Fruit fly (Drosophila melanogaster): ENCODE results near the gene dtr.

dtr gene

dm6 chr2L:21324438-21324890, 36.6 kb upstream of the dtr start (continued):
- TF ChIP-seq schlank (tag; optimal IDR thresholded peaks at IDR 0.05) (no peak), Hr78 (GFP tag; optimal IDR thresholded peaks at IDR 0.05) (peak in 1 of 2 experiments; percentile 50), amos (GFP tag; IDR thresholded peaks at IDR 0.05; ENCODE audit: partially characterized antibody) (no peak), trem (tag; optimal IDR thresholded peaks at IDR 0.05) (no peak), luna (GFP tag; optimal IDR thresholded peaks at IDR 0.05) (no peak), CG10274 (GFP tag; optimal IDR thresholded peaks at IDR 0.05) (no peak), peb (GFP tag; IDR thresholded peaks at IDR 0.05) (no peak), ems (GFP tag; optimal IDR thresholded peaks at IDR 0.05) (no peak), CG7372 (GFP tag; IDR thresholded peaks at IDR 0.05) (no peak), CG12391 (tag; optimal IDR thresholded peaks at IDR 0.05) (no peak), CG13624 (GFP tag; optimal IDR thresholded peaks at IDR 0.05) (no peak), dmrt11E (tag; optimal IDR thresholded peaks at IDR 0.05) (no peak), usp (GFP tag; optimal IDR thresholded peaks at IDR 0.05) (no peak), pnt (GFP tag; optimal IDR thresholded peaks at IDR 0.05) (no peak), Myb (GFP tag; optimal IDR thresholded peaks at IDR 0.05) (no peak), CG4282 (GFP tag; optimal IDR thresholded peaks at IDR 0.05) (no peak), fd96Cb (tag; optimal IDR thresholded peaks at IDR 0.05) (no peak), maf-S (GFP tag; optimal IDR thresholded peaks at IDR 0.05) (no peak), trh (GFP tag; optimal IDR thresholded peaks at IDR 0.05) (no peak), CG18476 (GFP tag; optimal IDR thresholded peaks at IDR 0.05) (no peak), zfh2 (GFP tag; optimal IDR thresholded peaks at IDR 0.05) (no peak), CG7839 (tag; optimal IDR thresholded peaks at IDR 0.05) (no peak), ase (GFP tag; IDR thresholded peaks at IDR 0.05) (no peak), CG11247 (GFP tag; IDR thresholded peaks at IDR 0.05) (no peak), Oaz (GFP tag; IDR thresholded peaks at IDR 0.05) (no peak), emc (GFP tag; optimal IDR thresholded peaks at IDR 0.05) (no peak), CG13287 (GFP tag; IDR thresholded peaks at IDR 0.05; ENCODE audit: partially characterized antibody) (no peak), cas (GFP tag; IDR thresholded peaks at IDR 0.05) (no peak), CG6175 (GFP tag; IDR thresholded peaks at IDR 0.05) (0 out of 3 replicates have a peak, but pooled peaks have one; percentile 32), CG15696 (tag; optimal IDR thresholded peaks at IDR 0.05) (no peak), sd (tag; optimal IDR thresholded peaks at IDR 0.05) (peak; percentile 71), Hr3 (GFP tag; optimal IDR thresholded peaks at IDR 0.05) (no peak), klu (GFP tag; IDR thresholded peaks at IDR 0.05) (no peak), pho (GFP tag; optimal IDR thresholded peaks at IDR 0.05) (no peak), Six4 (GFP tag; optimal IDR thresholded peaks at IDR 0.05) (no peak), chif (GFP tag; optimal IDR thresholded peaks at IDR 0.05) (peak in 1 of 2 experiments; percentile 6), Kr (GFP tag; optimal IDR thresholded peaks at IDR 0.05) (peak; percentile 7), ken (GFP tag; IDR thresholded peaks at IDR 0.05) (no peak), jing (GFP tag; optimal IDR thresholded peaks at IDR 0.05) (no peak), Atf3 (GFP tag; optimal IDR thresholded peaks at IDR 0.05) (no peak), Fer3 (tag; optimal IDR thresholded peaks at IDR 0.05) (no peak), CTCF (GFP tag; optimal IDR thresholded peaks at IDR 0.05) (peak; percentile 10), nau (GFP tag; optimal IDR thresholded peaks at IDR 0.05) (no peak), lbe (GFP tag; optimal IDR thresholded peaks at IDR 0.05) (no peak), CG32772 (GFP tag; IDR thresholded peaks at IDR 0.05) (no peak), Sox100B (GFP tag; optimal IDR thresholded peaks at IDR 0.05) (no peak), Dip2 (GFP tag; IDR thresholded peaks at IDR 0.05) (no peak), CG2712 (tag; optimal IDR thresholded peaks at IDR 0.05) (peak; percentile 10), Fer1 (GFP tag; optimal IDR thresholded peaks at IDR 0.05) (peak; percentile 53), sens (GFP tag) (no peak), CG34376 (GFP tag; optimal IDR thresholded peaks at IDR 0.05) (no peak), h (optimal IDR thresholded peaks at IDR 0.05) (no peak), CG10209 (GFP tag; optimal IDR thresholded peaks at IDR 0.05) (no peak)
